Fruit fly (Drosophila melanogaster): ENCODE results near the gene E2f1.

dm6 chr3R:21598605-21599004, 62.1 kb downstream of the E2f1 start:
- TF ChIP-seq fru (GFP tag; optimal IDR thresholded peaks at IDR 0.05) = no peak
- TF ChIP-seq jim (GFP tag; optimal IDR thresholded peaks at IDR 0.05) = no peak
- no peak for TF ChIP-seq ey (GFP tag; optimal IDR thresholded peaks at IDR 0.05)

All from whole organism, wandering third instar larva.